Worm (Caenorhabditis elegans) whole organism, mixed stage, embryonic: Measurements from ENCODE around the gene Y14H12A.1.

ENCODE experiments used
- ceh-39 ChIP-seq: fragments of 150-350 bp; optimal IDR thresholded peaks from 2 replicates; lab custom pipeline; 2014; ENCODE audit warnings: missing biosample characterization, missing genetic modification characterization
- ceh-83 ChIP-seq: fragments of 200-800 bp; sonication (Bioruptor generic); optimal IDR thresholded peaks from 2 replicates; lab custom pipeline; 2018; ENCODE audit warnings: mild to moderate bottlenecking, missing genetic modification characterization, missing compliant biosample characterization
- ces-1 ChIP-seq: fragments of 150-350 bp; optimal IDR thresholded peaks from 2 replicates; lab custom pipeline; 2014; ENCODE audit warnings: missing biosample characterization, missing genetic modification reagents, missing genetic modification characterization
- elt-1 ChIP-seq: sonication (generic microtip); optimal IDR thresholded peaks from 2 replicates; lab custom pipeline; 2017; ENCODE audit warnings: missing genetic modification characterization, mild to moderate bottlenecking, missing compliant biosample characterization, antibody characterized with exemption, moderate library complexity, borderline replicate concordance; ENCODE audit not compliant: insufficient read depth
- elt-3 ChIP-seq: fragments of 150-350 bp; optimal IDR thresholded peaks from 2 replicates; lab custom pipeline; 2014; ENCODE audit warnings: missing biosample characterization, missing genetic modification characterization
- lin-13 ChIP-seq: fragments of 150-350 bp; optimal IDR thresholded peaks from 2 replicates; lab custom pipeline; 2014; ENCODE audit warnings: missing biosample characterization, missing genetic modification characterization
- lsy-2 ChIP-seq: fragments of 150-350 bp; optimal IDR thresholded peaks from 2 replicates; lab custom pipeline; 2014; ENCODE audit warnings: missing biosample characterization, missing genetic modification characterization
- mep-1 ChIP-seq: fragments of 150-350 bp; optimal IDR thresholded peaks from 2 replicates; lab custom pipeline; 2017; ENCODE audit warnings: missing biosample characterization, missing genetic modification reagents, missing genetic modification characterization, inconsistent platforms
- nhr-12 ChIP-seq: fragments of 150-350 bp; optimal IDR thresholded peaks from 2 replicates; lab custom pipeline; 2014; ENCODE audit warnings: missing biosample characterization, missing genetic modification characterization
- nhr-237 ChIP-seq: fragments of 150-350 bp; optimal IDR thresholded peaks from 2 replicates; lab custom pipeline; 2014; ENCODE audit warnings: missing biosample characterization, missing genetic modification characterization
- snpc-4 ChIP-seq: fragments of 150-350 bp; optimal IDR thresholded peaks from 2 replicates; lab custom pipeline; 2014; ENCODE audit warnings: missing biosample characterization, missing genetic modification characterization
- tbx-8 ChIP-seq: fragments of 200-800 bp; sonication (Bioruptor generic); optimal IDR thresholded peaks from 2 replicates; lab custom pipeline; 2018; ENCODE audit warnings: mild to moderate bottlenecking, missing genetic modification characterization, moderate library complexity, missing compliant biosample characterization
- unc-39 ChIP-seq: fragments of 150-350 bp; optimal IDR thresholded peaks from 2 replicates; lab custom pipeline; 2014; ENCODE audit warnings: missing biosample characterization, missing genetic modification characterization

DNA sequence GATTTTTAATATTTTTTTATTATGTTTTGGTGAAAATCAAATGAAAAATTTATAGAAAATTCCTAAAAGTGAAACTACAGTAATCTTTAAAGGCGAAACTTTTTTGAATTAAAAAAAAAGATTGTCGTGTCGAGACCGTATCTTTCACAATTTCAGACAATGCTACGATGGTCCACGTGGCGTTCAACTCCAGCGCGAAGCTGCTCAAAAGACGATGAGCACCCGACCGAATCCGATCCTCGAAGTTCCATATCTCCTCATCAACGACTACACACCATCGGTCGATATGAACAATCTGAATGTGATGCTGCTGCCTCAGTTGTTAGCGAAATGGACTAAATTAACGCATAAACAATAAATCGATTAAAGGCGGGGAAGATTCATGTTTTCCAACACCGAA is 49.7 kb downstream of the Y14H12A.1 start:
- TF ChIP-seq unc-39 (no peak), nhr-237 (tag; lab: Kevin White, UChicago) (no peak), tbx-8 (no peak), nhr-12 (no peak), lin-13 (tag; lab: Kevin White, UChicago) (no peak), ces-1 (GFP tag; lab: Kevin White, UChicago) (no peak), elt-3 (tag; lab: Kevin White, UChicago) (no peak), elt-1 (tag; lab: Kevin White, UChicago) (no peak), snpc-4 (no peak), mep-1 (tag; lab: Kevin White, UChicago) (no peak), ceh-83 (GFP tag; lab: Kevin White, UChicago) (no peak), lsy-2 (tag; lab: Kevin White, UChicago) (no peak), ceh-39 (tag; lab: Kevin White, UChicago) (no peak)
